Worm (Caenorhabditis elegans): Measurements from ENCODE around the gene flad-1.

flad-1 gene

ce11 chrII:9986635-9987575 lies 43.0 kb downstream of the flad-1 start:
- TF ChIP-seq ZK546.5 (tag; optimal IDR thresholded peaks at IDR 0.05) (no peak), nhr-11 (tag; optimal IDR thresholded peaks at IDR 0.05) (peak; percentile 25), nhr-25 (tag; optimal IDR thresholded peaks at IDR 0.05) (peak; percentile 8)

- TF ChIP-seq ama-1 (optimal IDR thresholded peaks at IDR 0.05) = no peak
- TF ChIP-seq nhr-23 (tag; optimal IDR thresholded peaks at IDR 0.05) = no peak
- no peak for TF ChIP-seq elt-3 (tag; optimal IDR thresholded peaks at IDR 0.05)
- TF ChIP-seq elt-2 (tag; optimal IDR thresholded peaks at IDR 0.05) = no peak
- no peak for TF ChIP-seq fkh-2 (tag; optimal IDR thresholded peaks at IDR 0.05)
- no peak for TF ChIP-seq pha-4 (tag; optimal IDR thresholded peaks at IDR 0.05)
- no peak for TF ChIP-seq nfya-1 (tag; optimal IDR thresholded peaks at IDR 0.05; ENCODE audit: insufficient read depth)
- no peak for TF ChIP-seq mdl-1 (tag; optimal IDR thresholded peaks at IDR 0.05)
Observed at ce11 chrII:9988620-9989019, 44.7 kb downstream of the flad-1 start.

DNA sequence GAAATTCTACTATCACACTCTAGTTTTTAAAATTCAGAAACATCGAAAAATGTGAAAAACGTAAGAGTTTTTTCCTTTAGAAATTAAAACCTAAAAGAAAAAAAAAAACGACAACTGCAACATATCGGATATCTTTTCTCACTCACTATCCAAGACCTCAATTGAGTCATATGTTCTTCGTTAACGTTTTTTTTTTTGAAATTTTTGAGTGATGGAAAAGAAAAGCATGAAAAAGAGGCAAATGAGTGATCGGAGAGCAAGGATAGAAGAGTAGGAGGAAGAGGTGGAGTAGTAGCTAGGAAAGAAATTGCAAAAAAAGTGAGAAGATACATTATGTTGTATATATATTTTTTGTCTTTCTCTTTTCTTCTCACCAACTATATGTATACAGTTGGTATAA lies 45.6 kb downstream of the flad-1 start:
- TF ChIP-seq hmg-11 (tag; optimal IDR thresholded peaks at IDR 0.05) (no peak), mdl-1 (tag; optimal IDR thresholded peaks at IDR 0.05) (no peak), pqm-1 (tag; optimal IDR thresholded peaks at IDR 0.05) (no peak), tbx-2 (tag; optimal IDR thresholded peaks at IDR 0.05) (no peak), nhr-12 (tag; optimal IDR thresholded peaks at IDR 0.05) (no peak), snpc-4 (tag; optimal IDR thresholded peaks at IDR 0.05) (no peak), sea-2 (GFP tag; optimal IDR thresholded peaks at IDR 0.05) (no peak), ama-1 (optimal IDR thresholded peaks at IDR 0.05) (no peak), ZK546.5 (tag; optimal IDR thresholded peaks at IDR 0.05) (no peak), nhr-11 (tag; optimal IDR thresholded peaks at IDR 0.05) (no peak), lin-15B (tag; optimal IDR thresholded peaks at IDR 0.05) (no peak), R02D3.7 (tag; optimal IDR thresholded peaks at IDR 0.05) (no peak), jun-1 (tag; optimal IDR thresholded peaks at IDR 0.05) (no peak), nhr-28 (tag; optimal IDR thresholded peaks at IDR 0.05) (no peak), nhr-76 (tag; optimal IDR thresholded peaks at IDR 0.05) (no peak), nhr-43 (tag; optimal IDR thresholded peaks at IDR 0.05; ENCODE audit: poor library complexity, severe bottlenecking) (no peak), ceh-16 (tag; optimal IDR thresholded peaks at IDR 0.05) (no peak), nhr-77 (tag; optimal IDR thresholded peaks at IDR 0.05) (no peak), lsy-12 (tag; optimal IDR thresholded peaks at IDR 0.05) (no peak)

DNA sequence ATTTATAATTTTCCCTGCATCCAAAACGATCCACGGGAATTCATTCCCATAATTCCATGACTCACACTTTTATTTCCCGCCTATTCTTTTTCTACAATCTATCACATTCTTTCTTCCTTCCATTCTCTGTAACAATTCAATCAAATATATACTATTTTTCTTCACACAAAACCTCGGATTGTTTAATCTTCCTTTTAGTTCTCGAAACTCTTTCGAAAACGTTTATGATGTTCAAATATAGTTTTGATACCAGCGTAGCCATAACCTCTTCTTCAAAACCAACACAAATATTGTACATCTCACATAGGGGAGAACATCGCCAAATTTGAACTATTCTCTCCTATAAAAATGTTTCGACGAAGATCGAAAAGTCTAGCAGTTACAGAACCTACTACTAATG lies 46.9 kb downstream of the flad-1 start, which contains the start of gene lec-3:
TSS of gene lec-3 (plus strand) at position 301 of the 400 bp plus-strand sequence.
- TF ChIP-seq sea-2 (GFP tag; optimal IDR thresholded peaks at IDR 0.05) (no peak), nfya-1 (tag; optimal IDR thresholded peaks at IDR 0.05; ENCODE audit: insufficient read depth) (no peak), daf-12 (tag; optimal IDR thresholded peaks at IDR 0.05) (no peak), R02D3.7 (tag; optimal IDR thresholded peaks at IDR 0.05) (no peak), ama-1 (optimal IDR thresholded peaks at IDR 0.05) (no peak), hmg-11 (tag; optimal IDR thresholded peaks at IDR 0.05) (no peak), nhr-23 (tag; optimal IDR thresholded peaks at IDR 0.05) (no peak), fkh-10 (GFP tag; optimal IDR thresholded peaks at IDR 0.05) (no peak), zag-1 (tag; optimal IDR thresholded peaks at IDR 0.05) (no peak), eor-1 (tag; optimal IDR thresholded peaks at IDR 0.05) (no peak), lsy-12 (tag; optimal IDR thresholded peaks at IDR 0.05) (no peak), nhr-67 (tag; optimal IDR thresholded peaks at IDR 0.05) (no peak), lin-39 (tag; optimal IDR thresholded peaks at IDR 0.05) (no peak), ceh-9 (tag; optimal IDR thresholded peaks at IDR 0.05) (no peak), ceh-82 (tag; optimal IDR thresholded peaks at IDR 0.05) (no peak), nhr-76 (tag; optimal IDR thresholded peaks at IDR 0.05) (no peak), skn-1 (tag; optimal IDR thresholded peaks at IDR 0.05) (no peak), unc-39 (tag; optimal IDR thresholded peaks at IDR 0.05) (no peak), elt-3 (tag; optimal IDR thresholded peaks at IDR 0.05) (no peak), elt-2 (tag; optimal IDR thresholded peaks at IDR 0.05) (no peak)

All from whole organism, L3 larva.